Worm (Caenorhabditis elegans) whole organism, young adult: ENCODE measurements around the gene srw-29.
A peak's percentile ranks its signal among the peaks of the same experiment; 100 is the strongest.
"Not testable (repeated sequence)": the region's sequence is repeated elsewhere in the genome, so short reads cannot be mapped to it uniquely, and the experiment has no call there.

Source experiments
- B0019.2 ChIP-seq: fragments of 200-800 bp; sonication (Bioruptor generic); conservative IDR thresholded peaks from 2 replicates; pipeline ENCODE4 v1.3.6; 2022; ENCODE audit warnings: missing genetic modification reagents, missing genetic modification characterization, missing compliant biosample characterization
- B0035.1 ChIP-seq: sonication (generic microtip); optimal IDR thresholded peaks from 2 replicates; lab custom pipeline; 2016; ENCODE audit warnings: missing genetic modification characterization, mild to moderate bottlenecking, missing compliant biosample characterization, missing genotype, missing genetic modification reagents
- B0261.1 ChIP-seq: sonication (generic microtip); optimal IDR thresholded peaks from 2 replicates; lab custom pipeline; 2016; ENCODE audit warnings: mild to moderate bottlenecking, missing genetic modification characterization, moderate library complexity, missing compliant biosample characterization
- C17E4.6 ChIP-seq: fragments of 200-800 bp; sonication (Bioruptor generic); IDR thresholded peaks from 2 replicates; pipeline ENCODE4 v1.3.6; 2022; ENCODE audit warnings: missing genetic modification reagents, missing genetic modification characterization, missing compliant biosample characterization
- F10E7.11 ChIP-seq: sonication (generic microtip); optimal IDR thresholded peaks from 2 replicates; lab custom pipeline; 2017; ENCODE audit warnings: mild to moderate bottlenecking, missing genetic modification characterization, moderate library complexity, missing compliant biosample characterization
- F37B4.10 ChIP-seq: fragments of 200-800 bp; sonication (Bioruptor generic); IDR thresholded peaks from 2 replicates; pipeline ENCODE4 v1.3.6; 2022; ENCODE audit warnings: missing genetic modification characterization, missing compliant biosample characterization
- F52B5.7 ChIP-seq: sonication (generic microtip); optimal IDR thresholded peaks from 2 replicates; lab custom pipeline; 2016; ENCODE audit warnings: mild to moderate bottlenecking, missing genetic modification characterization, missing compliant biosample characterization
- F55B11.4 ChIP-seq: sonication (generic microtip); optimal IDR thresholded peaks from 2 replicates; lab custom pipeline; 2016; ENCODE audit warnings: missing compliant biosample characterization, missing genetic modification characterization, borderline replicate concordance; ENCODE audit not compliant: insufficient read depth
- K11D2.4 ChIP-seq: fragments of 200-800 bp; sonication (Bioruptor generic); IDR thresholded peaks from 2 replicates; pipeline ENCODE4 v1.3.6; 2022; ENCODE audit warnings: missing genetic modification reagents, missing genetic modification characterization, missing compliant biosample characterization
- K12H6.12 ChIP-seq: fragments of 200-800 bp; sonication (Bioruptor generic); optimal IDR thresholded peaks from 2 replicates; lab custom pipeline; 2018; ENCODE audit warnings: mild to moderate bottlenecking, missing genetic modification characterization, missing compliant biosample characterization
- T26A5.8 ChIP-seq: sonication (generic microtip); optimal IDR thresholded peaks from 2 replicates; lab custom pipeline; 2016; ENCODE audit warnings: missing genetic modification characterization, missing compliant biosample characterization
- Y56A3A.18 ChIP-seq: fragments of 200-800 bp; sonication (Bioruptor generic); IDR thresholded peaks from 2 replicates; pipeline ENCODE4 v1.3.6; 2022; ENCODE audit warnings: missing genetic modification reagents, missing genetic modification characterization, missing compliant biosample characterization
- Y67H2A.10 ChIP-seq: fragments of 200-800 bp; sonication (Bioruptor generic); conservative IDR thresholded peaks from 2 replicates; pipeline ENCODE4 v1.3.6; 2022; ENCODE audit warnings: missing genetic modification reagents, missing genetic modification characterization, missing compliant biosample characterization
- Y79H2A.3 ChIP-seq: fragments of 200-800 bp; sonication (Bioruptor generic); conservative IDR thresholded peaks from 2 replicates; pipeline ENCODE4 v1.3.6; 2022; ENCODE audit warnings: missing genetic modification reagents, missing genetic modification characterization, missing compliant biosample characterization
- Y95B8A.8 ChIP-seq: fragments of 200-800 bp; sonication (Bioruptor generic); IDR thresholded peaks from 2 replicates; pipeline ENCODE4 v1.3.6; 2022; ENCODE audit warnings: missing genetic modification reagents, missing genetic modification characterization, missing compliant biosample characterization
- ZK185.1 ChIP-seq: sonication (generic microtip); optimal IDR thresholded peaks from 2 replicates; lab custom pipeline; 2016; ENCODE audit warnings: mild to moderate bottlenecking, missing genetic modification characterization, missing compliant biosample characterization; ENCODE audit not compliant: poor library complexity, severe bottlenecking
- atf-7 ChIP-seq: sonication (generic microtip); optimal IDR thresholded peaks from 2 replicates; lab custom pipeline; 2017; ENCODE audit warnings: mild to moderate bottlenecking, missing genetic modification characterization, missing compliant biosample characterization
- athp-1 ChIP-seq: sonication (generic microtip); optimal IDR thresholded peaks from 2 replicates; lab custom pipeline; 2017; ENCODE audit warnings: mild to moderate bottlenecking, missing genetic modification characterization, missing compliant biosample characterization
- attf-5 ChIP-seq: fragments of 200-800 bp; sonication (Bioruptor generic); optimal IDR thresholded peaks from 2 replicates; lab custom pipeline; 2018; ENCODE audit warnings: mild to moderate bottlenecking, missing genetic modification characterization, missing compliant biosample characterization
- bed-1 ChIP-seq: fragments of 200-800 bp; sonication (Bioruptor generic); IDR thresholded peaks from 2 replicates; pipeline ENCODE4 v1.3.6; 2022; ENCODE audit warnings: missing genetic modification reagents, missing genetic modification characterization, missing compliant biosample characterization
- bed-2 ChIP-seq: fragments of 200-800 bp; sonication (Bioruptor generic); IDR thresholded peaks from 2 replicates; pipeline ENCODE4 v1.3.6; 2022; ENCODE audit warnings: missing genetic modification reagents, missing genetic modification characterization, missing compliant biosample characterization
- ceh-27 ChIP-seq: fragments of 200-800 bp; sonication (Bioruptor generic); optimal IDR thresholded peaks from 2 replicates; lab custom pipeline; 2018; ENCODE audit warnings: mild to moderate bottlenecking, missing genetic modification characterization, moderate library complexity, missing compliant biosample characterization
- ceh-58 ChIP-seq: fragments of 200-800 bp; sonication (Bioruptor generic); IDR thresholded peaks from 2 replicates; pipeline ENCODE4 v1.3.6; 2022; ENCODE audit warnings: missing genetic modification characterization, missing compliant biosample characterization
- die-1 ChIP-seq: sonication (generic microtip); optimal IDR thresholded peaks from 2 replicates; lab custom pipeline; 2016; ENCODE audit warnings: missing genotype, mild to moderate bottlenecking, missing genetic modification characterization, missing compliant biosample characterization
- dox-1 ChIP-seq: fragments of 200-800 bp; sonication (Bioruptor generic); IDR thresholded peaks from 2 replicates; pipeline ENCODE4 v1.3.6; 2022; ENCODE audit warnings: missing genetic modification reagents, missing genetic modification characterization, missing compliant biosample characterization
- egrh-3 ChIP-seq: fragments of 200-800 bp; sonication (Bioruptor generic); IDR thresholded peaks from 2 replicates; pipeline ENCODE4 v1.3.6; 2022; ENCODE audit warnings: missing genetic modification reagents, missing genetic modification characterization, missing compliant biosample characterization
- fkh-3 ChIP-seq: sonication (generic microtip); optimal IDR thresholded peaks from 2 replicates; lab custom pipeline; 2016; ENCODE audit warnings: mild to moderate bottlenecking, missing genetic modification characterization, missing compliant biosample characterization
- hmg-20 ChIP-seq: fragments of 200-800 bp; sonication (Bioruptor generic); IDR thresholded peaks from 2 replicates; pipeline ENCODE4 v1.3.6; 2022; ENCODE audit warnings: missing genetic modification reagents, missing genetic modification characterization, missing compliant biosample characterization
- hrde-1 ChIP-seq: sonication (generic microtip); optimal IDR thresholded peaks from 2 replicates; lab custom pipeline; 2016; ENCODE audit warnings: missing genetic modification characterization, mild to moderate bottlenecking, missing compliant biosample characterization, moderate library complexity, missing genotype, missing genetic modification reagents, borderline replicate concordance
- lag-1 ChIP-seq: fragments of 200-800 bp; sonication (Bioruptor generic); IDR thresholded peaks from 2 replicates; pipeline ENCODE4 v1.3.6; 2022; ENCODE audit warnings: missing genetic modification reagents, missing genetic modification characterization, missing compliant biosample characterization
- lin-26 ChIP-seq: fragments of 200-800 bp; sonication (Bioruptor generic); IDR thresholded peaks from 2 replicates; pipeline ENCODE4 v1.3.6; 2022; ENCODE audit warnings: missing genetic modification reagents, missing genetic modification characterization, missing compliant biosample characterization
- lir-1 ChIP-seq: fragments of 200-800 bp; sonication (Bioruptor generic); conservative IDR thresholded peaks from 2 replicates; pipeline ENCODE4 v1.3.6; 2022; ENCODE audit warnings: missing genetic modification reagents, missing genetic modification characterization, missing compliant biosample characterization
- madf-10 ChIP-seq: sonication (generic microtip); optimal IDR thresholded peaks from 2 replicates; lab custom pipeline; 2016; ENCODE audit warnings: mild to moderate bottlenecking, missing genetic modification characterization, missing compliant biosample characterization
- sdz-38 ChIP-seq: sonication (generic microtip); optimal IDR thresholded peaks from 2 replicates; lab custom pipeline; 2016; ENCODE audit warnings: missing genotype, missing genetic modification characterization, missing compliant biosample characterization
- snpc-4 ChIP-seq, 5 experiments: fragments of 150-350 bp in 1 of 5; sonication (generic microtip) in 4 of 5; optimal IDR thresholded peaks; 2 replicates each; lab custom pipeline; 2014 to 2018; ENCODE audit warnings: missing genetic modification characterization in 5 of 5, missing biosample characterization in 3 of 5, antibody characterized with exemption in 2 of 5, mild to moderate bottlenecking in 2 of 5, missing compliant biosample characterization in 2 of 5, missing genotype in 2 of 5, moderate library complexity in 2 of 5, missing genetic modification reagents in 1 of 5
- sptf-2 ChIP-seq: fragments of 200-800 bp; sonication (Bioruptor generic); optimal IDR thresholded peaks from 2 replicates; lab custom pipeline; 2018; ENCODE audit warnings: mild to moderate bottlenecking, missing genetic modification characterization, missing compliant biosample characterization
- tlf-1 ChIP-seq: fragments of 200-800 bp; sonication (Bioruptor generic); optimal IDR thresholded peaks from 2 replicates; lab custom pipeline; 2018; ENCODE audit warnings: mild to moderate bottlenecking, missing genetic modification characterization, missing compliant biosample characterization
- unc-62 ChIP-seq: fragments of 150-350 bp; optimal IDR thresholded peaks from 2 replicates; lab custom pipeline; 2014; ENCODE audit warnings: missing biosample characterization, missing genetic modification reagents, missing genetic modification characterization
- xnd-1 ChIP-seq: sonication (generic microtip); optimal IDR thresholded peaks from 2 replicates; lab custom pipeline; 2016; ENCODE audit warnings: missing genotype, missing genetic modification reagents, missing genetic modification characterization, missing compliant biosample characterization
- zfh-2 ChIP-seq: fragments of 200-800 bp; sonication (Bioruptor generic); conservative IDR thresholded peaks from 2 replicates; pipeline ENCODE4 v1.3.6; 2022; ENCODE audit warnings: missing genetic modification reagents, missing genetic modification characterization, missing compliant biosample characterization
- ztf-26 ChIP-seq: sonication (generic microtip); optimal IDR thresholded peaks from 2 replicates; lab custom pipeline; 2017; ENCODE audit warnings: missing genetic modification characterization, missing compliant biosample characterization

Gene srw-29

DNA sequence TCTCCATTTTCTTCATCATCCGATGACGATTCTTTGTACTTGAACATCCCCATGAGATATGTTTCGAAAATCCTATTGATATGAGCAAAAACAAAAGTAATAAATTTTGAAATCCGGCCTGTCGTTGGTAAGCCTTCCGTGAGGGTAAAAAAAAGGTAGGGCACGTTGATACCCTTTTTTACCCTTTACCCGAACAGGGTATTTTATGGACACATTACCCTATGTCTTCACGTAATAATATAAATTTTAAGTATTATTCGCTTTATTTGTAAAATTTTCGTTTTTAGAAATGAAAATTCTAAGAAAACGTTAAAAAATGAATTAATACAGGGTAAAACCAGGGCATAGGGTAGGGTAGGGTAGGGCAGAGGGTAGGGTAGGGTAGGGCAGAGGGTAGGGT is 40.6 kb downstream of the srw-29 start, which contains the start of gene F13A7.7:
TSS of gene F13A7.7 (minus strand) at position 101 of the 400 bp plus-strand sequence.
- TF ChIP-seq Y67H2A.10 (GFP tag; lab: Robert Waterston, UW); F10E7.11 (tag; lab: Kevin White, UChicago); unc-62 (GFP tag; lab: Kevin White, UChicago): not testable (repeated sequence)

DNA sequence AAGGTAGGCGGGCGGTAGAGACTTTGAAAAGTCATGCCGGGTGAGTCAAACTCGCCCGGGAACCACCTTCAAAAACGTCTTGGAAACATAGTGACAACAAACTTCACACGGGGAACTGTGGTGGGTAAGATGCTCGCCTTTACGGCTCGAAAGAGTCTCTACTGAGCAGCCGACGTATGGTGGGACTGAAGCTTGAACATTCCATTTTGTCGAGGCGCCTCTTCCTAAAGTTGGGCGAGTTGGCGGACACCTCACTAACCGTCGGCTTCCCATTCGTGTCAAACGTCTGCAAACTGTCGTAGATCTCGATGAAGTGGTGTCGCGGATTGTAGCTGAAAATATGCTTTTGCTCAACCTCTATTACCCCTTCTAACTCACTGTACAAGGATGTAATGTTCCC is 41.4 kb downstream of the srw-29 start:
- TF ChIP-seq bed-1 (GFP tag; lab: Robert Waterston, UW) (no peak), snpc-4 (GFP tag; optimal IDR thresholded peaks at IDR 0.05; lab: Kevin White, UChicago) (no peak), snpc-4 (tag; optimal IDR thresholded peaks at IDR 0.05; lab: Kevin White, UChicago) (no peak), ceh-58 (no peak), F55B11.4 (no peak), Y79H2A.3 (no peak), Y67H2A.10 (GFP tag; lab: Robert Waterston, UW) (no peak), F52B5.7 (tag; lab: Kevin White, UChicago) (no peak), Y95B8A.8 (GFP tag; lab: Robert Waterston, UW) (no peak), tlf-1 (no peak)
- TF ChIP-seq, all 124 proteins: peak for 0

DNA sequence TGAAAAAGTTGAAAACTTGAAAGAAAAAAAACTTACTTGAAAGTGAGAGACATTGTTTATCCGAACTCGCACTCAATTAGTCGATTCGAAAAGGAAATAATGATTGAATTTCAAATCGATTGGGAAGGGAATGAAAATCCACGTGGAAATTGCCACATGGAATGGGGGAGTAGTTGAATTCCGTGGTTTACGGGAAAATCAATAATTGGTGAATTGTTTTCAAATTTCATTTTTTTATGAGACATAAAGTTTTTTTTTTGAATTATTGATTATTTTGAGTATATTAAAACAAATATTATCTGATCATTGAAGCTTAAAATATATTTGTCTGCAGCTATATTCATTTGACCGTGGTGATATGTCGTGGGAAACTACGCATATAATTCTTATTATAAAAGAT is 46.5 kb downstream of the srw-29 start, which contains the start of gene F13A7.1:
TSS of gene F13A7.1 (minus strand) at position 101 of the 400 bp plus-strand sequence.
- TF ChIP-seq sdz-38 (tag; lab: Kevin White, UChicago) (no peak), K12H6.12 (tag; lab: Kevin White, UChicago) (no peak), B0261.1 (no peak), athp-1 (tag; lab: Kevin White, UChicago) (no peak), sptf-2 (GFP tag; lab: Kevin White, UChicago) (no peak), madf-10 (tag; lab: Kevin White, UChicago) (no peak), K11D2.4 (GFP tag; lab: Robert Waterston, UW) (no peak), F37B4.10 (no peak), F55B11.4 (no peak), ztf-26 (tag; lab: Kevin White, UChicago) (no peak), B0035.1 (tag; lab: Kevin White, UChicago) (no peak), Y56A3A.18 (no peak)

DNA sequence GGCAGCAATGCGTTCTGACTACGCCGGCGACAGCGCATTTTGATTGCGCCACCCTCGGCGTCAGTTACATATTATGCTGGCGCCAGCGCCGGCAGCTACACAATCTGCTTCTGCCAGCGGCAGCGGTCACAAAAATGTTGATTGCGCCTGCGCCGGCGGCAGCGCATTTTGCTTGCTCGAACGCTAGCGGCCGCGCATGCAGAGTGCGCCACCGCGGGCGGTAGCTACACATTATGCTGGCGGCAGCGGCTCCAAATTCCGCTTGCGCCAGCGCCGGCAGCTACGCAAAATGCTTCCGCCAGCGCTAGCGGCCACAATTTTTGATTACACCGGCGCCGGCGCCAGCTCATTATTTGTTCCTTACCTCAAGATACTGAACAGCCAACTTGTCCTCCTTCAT is 47.1 kb downstream of the srw-29 start:
- TF ChIP-seq bed-2 (GFP tag; lab: Robert Waterston, UW) (no peak), B0019.2 (no peak), atf-7 (tag; lab: Kevin White, UChicago) (no peak), zfh-2 (peak; percentile 68), sdz-38 (tag; lab: Kevin White, UChicago) (no peak), egrh-3 (GFP tag; lab: Robert Waterston, UW) (peak; percentile 64; the same call in 1 of the 2 replicates), lag-1 (GFP tag; lab: Robert Waterston, UW) (no peak), snpc-4 (GFP tag; optimal IDR thresholded peaks at IDR 0.05; lab: Kevin White, UChicago) (no peak), snpc-4 (tag; optimal IDR thresholded peaks at IDR 0.05; lab: Kevin White, UChicago) (no peak), ceh-27 (GFP tag; lab: Kevin White, UChicago) (no peak), T26A5.8 (no peak), fkh-3 (tag; lab: Kevin White, UChicago) (peak; percentile 5), hrde-1 (tag; lab: Kevin White, UChicago) (no peak), xnd-1 (tag; lab: Kevin White, UChicago) (no peak), C17E4.6 (GFP tag; lab: Robert Waterston, UW) (0 out of 2 replicates have a peak, but pooled peaks have one; percentile 46), hmg-20 (no peak), die-1 (no peak), lir-1 (GFP tag; lab: Robert Waterston, UW) (no peak), lin-26 (GFP tag; lab: Robert Waterston, UW) (no peak), dox-1 (no peak), ZK185.1 (no peak), attf-5 (GFP tag; lab: Kevin White, UChicago) (no peak), Y67H2A.10 (GFP tag; lab: Robert Waterston, UW) (no peak)
